Fruit fly (Drosophila melanogaster) Kc167 (cell line): ENCODE data around the gene ghi.

Experiments used
- Myc ChIP-seq: fragments of >200 bp; optimal IDR thresholded peaks from 2 replicates; lab custom pipeline; 2017; ENCODE audit warnings: missing external identifiers
- Sin3A ChIP-seq: fragments of >200 bp; optimal IDR thresholded peaks from 2 replicates; lab custom pipeline; 2018; ENCODE audit warnings: missing external identifiers
- h ChIP-seq: fragments of >200 bp; optimal IDR thresholded peaks from 3 replicates; lab custom pipeline; 2018; ENCODE audit warnings: missing external identifiers
- insv ChIP-seq: fragments of >200 bp; optimal IDR thresholded peaks from 3 replicates; lab custom pipeline; 2018; ENCODE audit warnings: missing external identifiers
- psq ChIP-seq: fragments of >200 bp; optimal IDR thresholded peaks from 2 replicates; lab custom pipeline; 2017; ENCODE audit warnings: missing external identifiers
- ttk ChIP-seq: sonication (Bioruptor generic); optimal IDR thresholded peaks from 2 replicates; lab custom pipeline; 2017; ENCODE audit warnings: missing external identifiers

ghi gene

dm6 chr3L:9476829-9477228 lies 25.2 kb downstream of the ghi start, which contains the start of the genes Uch-L5 and Jarid2:
TSS of gene Uch-L5 (minus strand) at chr3L:9476965.
TSS of gene Jarid2 (plus strand) at chr3L:9477038.
- TF ChIP-seq insv (lab: Kevin White, UChicago) (no peak), psq (lab: Kevin White, UChicago) (no peak), ttk (no peak), h (lab: Kevin White, UChicago) (no peak), Sin3A (lab: Kevin White, UChicago) (no peak), Myc (lab: Kevin White, UChicago) (no peak)

DNA sequence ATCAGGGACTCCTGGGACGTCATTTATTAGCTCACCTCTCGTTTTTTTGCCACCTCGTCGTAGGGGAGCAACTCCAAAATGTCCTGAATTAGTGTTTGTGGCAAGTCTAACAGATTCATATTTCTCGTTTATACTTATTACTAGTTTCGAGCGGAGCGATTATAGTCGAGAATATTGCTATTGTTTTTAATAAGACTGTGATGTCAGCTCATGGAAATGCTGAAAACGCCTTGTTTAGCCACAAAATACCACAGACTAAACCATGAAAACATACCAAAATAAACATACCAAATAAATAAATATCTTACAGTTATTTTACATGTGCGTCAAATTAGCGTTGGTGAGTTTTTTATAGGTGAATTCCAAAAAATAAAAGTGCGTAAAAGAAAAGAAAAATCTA lies 35.9 kb downstream of the ghi start, which contains the start of gene pall:
Gene pall, minus strand, starts transcription at position 205 of the 400 bp plus-strand sequence.
- TF ChIP-seq h (lab: Kevin White, UChicago) (no peak), Sin3A (lab: Kevin White, UChicago) (no peak), psq (lab: Kevin White, UChicago) (no peak), Myc (lab: Kevin White, UChicago) (no peak), ttk (no peak), insv (lab: Kevin White, UChicago) (no peak)

dm6 chr3L:9489133-9489532 lies 37.5 kb downstream of the ghi start, which contains the start of gene CG32036:
TSS of gene CG32036 (minus strand) at chr3L:9489233.
- TF ChIP-seq h (lab: Kevin White, UChicago), result no peak
- TF ChIP-seq insv (lab: Kevin White, UChicago), result no peak
- no peak for TF ChIP-seq ttk
- TF ChIP-seq Sin3A (lab: Kevin White, UChicago), result no peak
- no peak for TF ChIP-seq Myc (lab: Kevin White, UChicago)
- TF ChIP-seq psq (lab: Kevin White, UChicago), result no peak

DNA sequence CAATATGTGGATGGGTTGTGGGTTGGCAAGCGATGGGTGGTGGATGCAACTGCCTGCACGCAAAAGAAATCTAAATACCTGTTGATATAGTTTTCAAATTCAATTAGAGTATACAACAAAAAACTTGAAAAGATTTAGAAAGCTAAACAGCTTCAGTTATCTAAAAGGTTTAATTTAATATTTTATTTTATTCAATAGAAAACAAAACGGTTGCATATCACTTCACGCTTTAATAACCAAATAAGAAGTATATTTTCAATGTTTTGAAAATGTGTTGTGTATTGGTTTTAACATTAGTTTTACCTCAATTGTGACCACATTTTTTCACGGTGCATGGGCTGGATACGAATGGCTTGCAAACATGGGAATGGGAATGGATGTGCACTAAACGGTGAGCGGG lies 38.0 kb downstream of the ghi start:
- TF ChIP-seq Sin3A (lab: Kevin White, UChicago) (no peak), h (lab: Kevin White, UChicago) (no peak), psq (lab: Kevin White, UChicago) (no peak), Myc (lab: Kevin White, UChicago) (no peak), ttk (no peak), insv (lab: Kevin White, UChicago) (no peak)

- no peak for TF ChIP-seq insv (lab: Kevin White, UChicago)
- no peak for TF ChIP-seq h (lab: Kevin White, UChicago)
- TF ChIP-seq Sin3A (lab: Kevin White, UChicago), result no peak
- no peak for TF ChIP-seq ttk
- no peak for TF ChIP-seq Myc (lab: Kevin White, UChicago)
- TF ChIP-seq psq (lab: Kevin White, UChicago), result no peak
Measured at dm6 chr3L:9490432-9490831, 38.8 kb downstream of the ghi start.

DNA sequence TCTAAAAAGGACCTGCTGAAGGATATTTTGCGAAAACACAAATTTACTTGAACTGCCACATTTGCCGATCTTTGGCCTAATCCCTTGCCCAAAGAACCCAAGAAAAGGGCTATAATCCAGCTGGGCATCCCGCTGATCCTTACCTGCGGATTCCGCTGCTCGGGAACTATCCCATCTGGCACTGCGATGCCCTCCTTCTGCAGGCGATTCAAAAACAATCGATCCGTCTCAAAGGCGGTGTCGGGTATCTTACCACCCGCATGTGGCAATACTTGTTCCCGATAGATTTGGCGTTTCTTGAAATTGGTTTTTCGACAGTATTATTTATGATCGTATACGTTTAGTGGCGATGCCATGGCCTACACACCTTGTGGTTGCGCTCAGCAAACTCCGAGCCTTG lies 39.7 kb downstream of the ghi start:
- no peak for TF ChIP-seq insv (lab: Kevin White, UChicago)
- TF ChIP-seq psq (lab: Kevin White, UChicago), result no peak
- TF ChIP-seq ttk, result no peak
- TF ChIP-seq h (lab: Kevin White, UChicago), result no peak
- no peak for TF ChIP-seq Sin3A (lab: Kevin White, UChicago)
- TF ChIP-seq Myc (lab: Kevin White, UChicago), result no peak

dm6 chr3L:9492115-9492514 lies 40.4 kb downstream of the ghi start, which contains the start of gene CG32037:
TSS of gene CG32037 (minus strand) at chr3L:9492215.
- no peak for TF ChIP-seq psq (lab: Kevin White, UChicago)
- no peak for TF ChIP-seq Sin3A (lab: Kevin White, UChicago)
- no peak for TF ChIP-seq Myc (lab: Kevin White, UChicago)
- TF ChIP-seq ttk, result no peak
- no peak for TF ChIP-seq h (lab: Kevin White, UChicago)
- no peak for TF ChIP-seq insv (lab: Kevin White, UChicago)

DNA sequence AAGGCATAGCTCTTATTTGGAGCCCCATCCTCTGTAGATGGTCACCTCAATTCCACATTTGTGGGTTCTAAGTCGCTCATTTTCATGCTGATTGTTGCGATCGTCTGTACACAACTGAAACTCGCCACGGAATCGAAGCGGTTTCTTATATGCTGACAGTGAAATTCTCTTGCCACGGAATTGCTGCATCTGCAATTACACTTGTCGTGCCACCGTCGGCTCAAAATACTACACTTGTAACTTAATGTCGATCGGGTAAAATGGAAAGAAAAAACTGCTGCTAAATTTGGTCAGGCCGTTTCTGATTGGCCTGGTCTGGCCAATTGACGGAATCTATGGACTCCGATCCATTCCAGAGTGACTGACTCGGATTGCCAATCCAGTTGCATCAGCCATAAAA lies 45.6 kb downstream of the ghi start:
- TF ChIP-seq h (lab: Kevin White, UChicago) (no peak), ttk (no peak), psq (lab: Kevin White, UChicago) (no peak), Myc (lab: Kevin White, UChicago) (no peak), insv (lab: Kevin White, UChicago) (no peak), Sin3A (lab: Kevin White, UChicago) (no peak)

DNA sequence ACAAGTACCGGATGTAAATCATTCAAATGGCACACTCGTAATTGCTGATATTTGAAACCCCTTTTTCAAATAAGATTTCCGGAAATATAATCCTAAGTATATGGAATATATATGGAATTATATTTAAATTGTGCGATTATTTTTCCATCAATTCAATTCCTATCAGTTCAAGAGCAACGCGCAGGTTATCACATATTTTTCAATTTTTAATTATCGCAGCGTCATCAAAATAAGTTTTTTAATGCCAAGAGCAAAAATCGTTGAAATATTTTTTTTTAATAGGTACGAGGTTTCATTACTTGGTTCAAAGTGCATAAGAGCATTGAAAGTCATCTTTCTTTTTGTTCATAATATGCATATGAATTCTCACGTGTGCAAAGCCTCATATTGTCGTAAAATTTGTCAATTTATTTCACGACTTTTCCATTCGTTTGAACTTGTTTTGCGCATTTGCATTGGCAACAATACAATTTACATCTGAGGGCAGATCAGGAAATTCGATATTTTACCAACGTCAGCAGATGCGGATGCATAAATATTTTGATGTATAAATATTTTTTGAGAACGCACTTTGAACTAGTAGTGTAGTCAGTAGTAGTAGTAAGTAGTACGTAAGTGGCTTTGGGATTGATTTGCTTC lies 46.4 kb downstream of the ghi start:
- TF ChIP-seq h (lab: Kevin White, UChicago) (no peak), psq (lab: Kevin White, UChicago) (no peak), Sin3A (lab: Kevin White, UChicago) (no peak), ttk (no peak), insv (lab: Kevin White, UChicago) (no peak), Myc (lab: Kevin White, UChicago) (no peak)

dm6 chr3L:9499919-9500807 lies 48.5 kb downstream of the ghi start:
- TF ChIP-seq Myc (lab: Kevin White, UChicago) (no peak), psq (lab: Kevin White, UChicago) (no peak)

dm6 chr3L:9501298-9501697 lies 49.6 kb downstream of the ghi start:
- no peak for TF ChIP-seq Myc (lab: Kevin White, UChicago)
- no peak for TF ChIP-seq h (lab: Kevin White, UChicago)
- no peak for TF ChIP-seq insv (lab: Kevin White, UChicago)
- TF ChIP-seq ttk, result no peak
- TF ChIP-seq Sin3A (lab: Kevin White, UChicago), result no peak
- TF ChIP-seq psq (lab: Kevin White, UChicago), result no peak
